Fruit fly (Drosophila melanogaster): ENCODE data around the gene CG2258.
A peak's percentile ranks its signal among the peaks of the same experiment; 100 is the strongest.

Gene CG2258

dm6 chrX:8112715-8113114 lies 10.8 kb upstream of the CG2258 start (continued):
- no peak for TF ChIP-seq run (tag; optimal IDR thresholded peaks at IDR 0.05)
- peak; percentile 17 for TF ChIP-seq CG15514 (GFP tag; optimal IDR thresholded peaks at IDR 0.05)
- TF ChIP-seq dimm (GFP tag; IDR thresholded peaks at IDR 0.05): no peak
- no peak for TF ChIP-seq Hr39 (optimal IDR thresholded peaks at IDR 0.05)
- no peak for TF ChIP-seq CG42726 (GFP tag; IDR thresholded peaks at IDR 0.05; ENCODE audit: partially characterized antibody)
- TF ChIP-seq Lpt (GFP tag; optimal IDR thresholded peaks at IDR 0.05): no peak
- no peak for TF ChIP-seq lola (GFP tag; optimal IDR thresholded peaks at IDR 0.05)
- TF ChIP-seq CG2712 (tag; optimal IDR thresholded peaks at IDR 0.05): no peak
- TF ChIP-seq fd102C (GFP tag; optimal IDR thresholded peaks at IDR 0.05): no peak
- peak; percentile 7 for TF ChIP-seq jumu (GFP tag; optimal IDR thresholded peaks at IDR 0.05)
- no peak for TF ChIP-seq CG14710 (tag; optimal IDR thresholded peaks at IDR 0.05)
- TF ChIP-seq CG6791 (GFP tag; IDR thresholded peaks at IDR 0.05; ENCODE audit: partially characterized antibody): no peak
- TF ChIP-seq ERR (GFP tag; optimal IDR thresholded peaks at IDR 0.05): no peak
- no peak for TF ChIP-seq ems (GFP tag; optimal IDR thresholded peaks at IDR 0.05)
- no peak for TF ChIP-seq kay (GFP tag; optimal IDR thresholded peaks at IDR 0.05)
- TF ChIP-seq CG15601 (tag; optimal IDR thresholded peaks at IDR 0.05): no peak
- TF ChIP-seq CG34376 (GFP tag; optimal IDR thresholded peaks at IDR 0.05): peak; percentile 19
- TF ChIP-seq scrt (GFP tag; optimal IDR thresholded peaks at IDR 0.05): no peak
- TF ChIP-seq corto (GFP tag; optimal IDR thresholded peaks at IDR 0.05): no peak
- no peak for TF ChIP-seq CG31441 (GFP tag; IDR thresholded peaks at IDR 0.05)
- TF ChIP-seq sob (GFP tag; IDR thresholded peaks at IDR 0.05): no peak
- TF ChIP-seq mam (GFP tag; optimal IDR thresholded peaks at IDR 0.05): peak; percentile 41
- no peak for TF ChIP-seq usp (GFP tag; optimal IDR thresholded peaks at IDR 0.05)
- TF ChIP-seq CG2678 (tag; optimal IDR thresholded peaks at IDR 0.05): peak; percentile 57
- no peak for TF ChIP-seq Nf-YA (GFP tag; IDR thresholded peaks at IDR 0.05)
- no peak for TF ChIP-seq insv (GFP tag; optimal IDR thresholded peaks at IDR 0.05)
- no peak for TF ChIP-seq CG3407 (GFP tag; optimal IDR thresholded peaks at IDR 0.05)
- TF ChIP-seq fd64A (GFP tag; optimal IDR thresholded peaks at IDR 0.05): no peak
- no peak for TF ChIP-seq sima (GFP tag; optimal IDR thresholded peaks at IDR 0.05)
- TF ChIP-seq Fer1 (GFP tag; optimal IDR thresholded peaks at IDR 0.05): peak; percentile 62
- no peak for TF ChIP-seq CG12769 (tag; optimal IDR thresholded peaks at IDR 0.05)
- no peak for TF ChIP-seq NC2β (GFP tag; optimal IDR thresholded peaks at IDR 0.05)
- no peak for TF ChIP-seq CG10462 (GFP tag; optimal IDR thresholded peaks at IDR 0.05)
- peak; percentile 5 for TF ChIP-seq Antp (GFP tag; optimal IDR thresholded peaks at IDR 0.05)
- no peak for TF ChIP-seq zen (tag; optimal IDR thresholded peaks at IDR 0.05)
- TF ChIP-seq Eip74EF (GFP tag; optimal IDR thresholded peaks at IDR 0.05): no peak
- TF ChIP-seq maf-S (GFP tag; optimal IDR thresholded peaks at IDR 0.05): no peak
- TF ChIP-seq Tbp (GFP tag; optimal IDR thresholded peaks at IDR 0.05): no peak
- TF ChIP-seq nmo (GFP tag; optimal IDR thresholded peaks at IDR 0.05): peak; percentile 4
- peak; percentile 55 for TF ChIP-seq CG2120 (GFP tag; optimal IDR thresholded peaks at IDR 0.05)
- TF ChIP-seq slbo (GFP tag; IDR thresholded peaks at IDR 0.05): peak; percentile 75
- TF ChIP-seq yki (optimal IDR thresholded peaks at IDR 0.05): no peak
- TF ChIP-seq luna (GFP tag; optimal IDR thresholded peaks at IDR 0.05): no peak
- TF ChIP-seq CG2889 (GFP tag; IDR thresholded peaks at IDR 0.05): no peak
- TF ChIP-seq CG11247 (GFP tag; IDR thresholded peaks at IDR 0.05): no peak
- no peak for TF ChIP-seq rib (GFP tag; IDR thresholded peaks at IDR 0.05)
- no peak for TF ChIP-seq dmrt11E (tag; optimal IDR thresholded peaks at IDR 0.05)
- peak; percentile 32 for TF ChIP-seq CG13775 (GFP tag; optimal IDR thresholded peaks at IDR 0.05)
- TF ChIP-seq vvl (GFP tag; IDR thresholded peaks at IDR 0.05): peak; percentile 60; the same call in 1 of the 2 replicates
- TF ChIP-seq CG4424 (GFP tag; optimal IDR thresholded peaks at IDR 0.05): no peak
- TF ChIP-seq Ptx1 (GFP tag; IDR thresholded peaks at IDR 0.05): peak; percentile 46; the same call in 1 of the 2 replicates
- no peak for TF ChIP-seq CG8281 (tag; optimal IDR thresholded peaks at IDR 0.05)

All from whole organism, embryonic.